Fruit fly (Drosophila melanogaster): ENCODE results near the gene mth.

The mth gene

DNA sequence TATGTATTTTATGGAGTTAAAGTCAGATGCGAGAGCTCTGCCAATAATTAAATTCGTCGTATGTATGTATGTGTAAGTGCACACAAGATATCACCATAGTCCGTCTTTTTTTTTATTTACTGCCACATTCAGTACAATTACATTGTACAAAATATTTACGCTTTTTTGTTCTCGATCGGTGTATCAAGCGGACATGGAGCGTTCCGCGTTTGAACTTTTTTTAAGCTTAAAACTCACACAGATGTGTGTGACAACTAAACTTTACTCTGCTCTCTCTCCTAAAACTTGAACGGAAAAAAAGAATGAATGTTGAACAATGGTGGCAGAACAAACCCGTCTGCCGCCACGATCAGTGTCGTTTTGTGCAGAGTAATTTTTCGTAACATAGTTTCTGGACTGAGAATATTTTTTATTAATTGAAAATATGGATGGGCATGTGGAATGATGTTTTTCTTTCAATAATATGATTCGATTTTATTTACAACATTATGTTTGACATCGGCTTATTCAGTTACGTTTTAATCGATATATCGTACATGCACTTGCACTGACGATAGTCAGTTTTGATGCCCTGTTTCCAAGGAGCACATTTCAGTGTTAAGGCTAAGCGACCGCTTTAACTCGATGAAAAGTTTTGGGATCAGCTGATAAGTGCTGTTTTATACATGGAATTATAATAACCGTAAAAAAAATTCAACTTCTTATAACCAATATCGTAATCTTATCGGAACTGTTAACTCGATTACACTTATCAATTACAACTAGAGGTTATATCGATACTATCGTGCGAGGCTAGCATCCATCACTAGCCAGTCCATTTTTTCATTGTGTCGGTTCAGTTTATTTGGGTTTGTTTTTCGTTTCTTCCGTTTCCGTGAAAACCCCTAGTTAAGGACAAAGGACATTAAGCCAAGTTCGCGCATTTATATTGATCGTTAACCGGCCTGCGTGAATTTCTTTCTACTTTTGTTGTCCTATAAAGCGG, at the start of gene mth:
Gene mth, minus strand, starts transcription at position 302 of the 985 bp plus-strand sequence.
- TF ChIP-seq ttk (optimal IDR thresholded peaks at IDR 0.05) = no peak

DNA sequence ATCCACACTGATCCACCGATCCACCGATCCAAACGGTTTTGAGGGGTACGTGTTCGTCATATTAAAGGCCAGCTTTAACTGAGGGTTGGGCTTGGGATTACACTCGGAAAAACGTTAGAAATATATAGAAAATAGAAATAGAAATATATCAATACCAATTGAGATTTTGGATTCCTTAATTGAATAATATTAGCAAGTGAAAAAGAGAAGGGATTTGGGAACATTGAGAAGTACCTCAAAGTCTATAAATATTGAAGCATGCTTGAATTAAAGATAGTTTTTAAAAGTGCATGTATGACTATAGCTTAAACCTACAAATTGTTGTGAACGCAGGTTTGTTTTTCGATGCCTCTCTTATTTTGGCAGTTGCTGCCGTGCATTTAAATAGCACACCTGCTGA, 48.4 kb upstream of the mth start:
- no peak for TF ChIP-seq h (optimal IDR thresholded peaks at IDR 0.05)
- TF ChIP-seq psq (optimal IDR thresholded peaks at IDR 0.05) = no peak
- no peak for TF ChIP-seq insv (optimal IDR thresholded peaks at IDR 0.05)
- no peak for TF ChIP-seq Sin3A (optimal IDR thresholded peaks at IDR 0.05)
- no peak for TF ChIP-seq ttk (optimal IDR thresholded peaks at IDR 0.05)
- TF ChIP-seq Myc (optimal IDR thresholded peaks at IDR 0.05) = no peak

DNA sequence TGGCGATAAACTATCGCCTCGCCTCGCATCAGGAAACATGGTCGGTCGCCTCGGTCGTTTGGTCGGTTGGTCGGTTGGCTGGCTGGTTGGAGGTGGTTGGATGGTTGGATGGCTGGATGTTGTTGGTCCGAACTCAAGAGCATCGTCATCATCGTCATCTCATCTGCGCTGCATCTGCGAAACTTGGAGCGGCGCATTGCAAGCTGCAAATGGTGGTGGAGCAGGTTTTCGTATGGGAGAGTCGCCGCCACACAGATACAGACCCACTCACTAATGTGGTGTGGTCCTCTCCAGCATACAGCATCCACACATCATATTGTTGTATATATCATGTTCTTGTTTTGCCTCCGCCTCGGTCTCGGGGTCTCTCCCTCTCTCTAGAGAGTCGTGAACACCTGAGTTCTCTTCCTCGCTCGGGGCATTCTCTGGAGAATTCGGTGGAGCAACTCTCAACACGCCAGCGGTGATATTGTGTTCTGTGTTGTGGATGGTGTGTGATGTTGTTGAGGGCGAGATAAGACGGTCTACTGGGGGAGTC, 45.9 kb upstream of the mth start, which contains the start of gene trh:
Gene trh, minus strand, starts transcription at position 12 of the 538 bp plus-strand sequence.
- TF ChIP-seq ttk (optimal IDR thresholded peaks at IDR 0.05) (no peak), psq (optimal IDR thresholded peaks at IDR 0.05) (no peak), Myc (optimal IDR thresholded peaks at IDR 0.05) (no peak), Sin3A (optimal IDR thresholded peaks at IDR 0.05) (no peak), h (optimal IDR thresholded peaks at IDR 0.05) (no peak), insv (optimal IDR thresholded peaks at IDR 0.05) (no peak)

DNA sequence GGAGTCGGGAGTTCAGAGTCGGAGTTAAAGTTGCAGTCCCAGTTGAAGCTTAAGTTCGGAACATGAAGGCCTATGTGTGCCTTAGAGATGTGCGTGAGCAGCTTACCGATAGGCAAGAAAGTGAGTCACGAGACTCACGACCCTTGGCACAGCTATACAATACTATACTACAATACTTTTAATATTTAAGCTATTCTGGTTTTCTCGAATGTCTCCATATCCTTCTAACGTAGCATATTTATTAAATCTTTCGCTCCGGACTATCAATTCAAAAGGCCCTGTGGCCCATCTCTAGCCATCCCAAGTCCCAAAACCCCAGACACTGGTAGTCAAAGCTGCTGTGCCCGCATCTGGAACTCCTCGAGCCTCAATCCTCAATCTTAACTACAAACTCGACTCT, 43.4 kb upstream of the mth start:
- TF ChIP-seq Sin3A (optimal IDR thresholded peaks at IDR 0.05) (no peak), insv (optimal IDR thresholded peaks at IDR 0.05) (no peak), h (optimal IDR thresholded peaks at IDR 0.05) (no peak), psq (optimal IDR thresholded peaks at IDR 0.05) (no peak)

DNA sequence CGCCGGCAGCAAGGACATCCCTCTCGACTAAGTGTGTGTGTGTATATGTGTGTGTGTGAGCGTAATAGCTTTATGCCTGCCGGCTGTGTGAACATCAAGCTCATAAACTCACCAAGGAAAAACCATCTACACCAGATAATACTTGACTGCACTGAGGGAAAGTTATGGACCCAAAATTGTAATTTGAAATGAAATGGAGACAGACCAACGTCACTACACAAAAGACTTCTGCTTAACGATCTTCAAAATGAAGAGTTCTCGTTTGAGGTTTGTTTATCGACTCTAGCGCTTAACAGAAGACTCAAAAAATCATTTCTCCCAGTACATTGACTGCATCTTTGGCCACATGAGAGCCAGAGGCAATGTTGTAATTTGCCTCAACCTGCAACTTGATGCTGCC, 41.3 kb upstream of the mth start:
- no peak for TF ChIP-seq insv (optimal IDR thresholded peaks at IDR 0.05)

DNA sequence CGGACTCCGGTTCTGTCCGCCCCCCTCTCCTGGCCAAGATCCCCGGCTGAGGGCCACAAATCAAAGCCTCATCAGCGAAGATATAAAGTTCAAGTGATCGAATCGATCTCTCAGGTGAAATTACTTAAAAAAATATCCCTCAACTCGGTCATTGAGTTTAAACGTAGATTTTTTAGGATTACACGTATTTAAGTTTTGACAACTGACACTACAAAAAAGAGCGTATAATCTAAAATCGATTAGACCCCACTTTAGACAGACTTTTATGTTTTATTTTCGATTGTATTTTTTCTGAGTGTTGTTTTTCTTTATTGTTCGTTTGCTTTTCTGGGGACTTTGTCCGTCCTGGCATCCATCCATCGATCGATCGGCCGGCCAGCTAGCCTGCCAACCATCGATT, 38.3 kb upstream of the mth start:
- TF ChIP-seq insv (optimal IDR thresholded peaks at IDR 0.05) (no peak), Sin3A (optimal IDR thresholded peaks at IDR 0.05) (no peak), h (optimal IDR thresholded peaks at IDR 0.05) (no peak), Myc (optimal IDR thresholded peaks at IDR 0.05) (no peak), ttk (optimal IDR thresholded peaks at IDR 0.05) (no peak), psq (optimal IDR thresholded peaks at IDR 0.05) (no peak)

DNA sequence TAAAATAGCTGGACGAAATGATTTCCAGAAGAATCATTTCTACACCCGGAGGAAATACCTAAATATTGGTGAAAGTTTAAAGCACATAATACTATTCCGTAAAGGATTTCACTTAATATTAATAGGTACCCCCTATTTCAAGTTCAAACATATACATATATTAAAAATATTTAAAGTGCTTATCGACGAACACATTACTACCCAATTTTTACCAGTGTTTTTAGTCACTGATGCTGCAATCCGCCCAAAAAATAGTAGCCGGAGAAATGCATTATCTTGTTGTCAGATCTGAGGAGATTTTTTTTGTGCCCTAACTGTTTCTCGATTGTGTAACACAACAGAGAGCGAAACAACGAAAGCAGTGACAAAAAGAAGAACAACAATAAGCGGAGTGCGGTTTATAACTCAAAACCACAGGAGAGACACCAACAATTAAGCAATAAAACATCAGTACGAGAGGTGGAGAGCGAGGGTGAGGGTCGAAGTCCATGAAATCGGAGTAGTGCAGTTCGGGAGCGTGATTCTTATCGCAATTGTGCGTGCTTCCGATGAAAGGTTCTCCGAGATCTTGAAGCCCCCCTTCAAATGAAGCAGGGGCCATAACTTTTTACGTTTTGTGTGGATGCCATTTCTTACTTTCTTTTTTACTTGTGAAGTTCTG, 34.3 kb upstream of the mth start:
- TF ChIP-seq Sin3A (optimal IDR thresholded peaks at IDR 0.05) = no peak
- no peak for TF ChIP-seq psq (optimal IDR thresholded peaks at IDR 0.05)
- TF ChIP-seq ttk (optimal IDR thresholded peaks at IDR 0.05) = no peak
- no peak for TF ChIP-seq h (optimal IDR thresholded peaks at IDR 0.05)
- no peak for TF ChIP-seq insv (optimal IDR thresholded peaks at IDR 0.05)
- TF ChIP-seq Myc (optimal IDR thresholded peaks at IDR 0.05) = no peak

DNA sequence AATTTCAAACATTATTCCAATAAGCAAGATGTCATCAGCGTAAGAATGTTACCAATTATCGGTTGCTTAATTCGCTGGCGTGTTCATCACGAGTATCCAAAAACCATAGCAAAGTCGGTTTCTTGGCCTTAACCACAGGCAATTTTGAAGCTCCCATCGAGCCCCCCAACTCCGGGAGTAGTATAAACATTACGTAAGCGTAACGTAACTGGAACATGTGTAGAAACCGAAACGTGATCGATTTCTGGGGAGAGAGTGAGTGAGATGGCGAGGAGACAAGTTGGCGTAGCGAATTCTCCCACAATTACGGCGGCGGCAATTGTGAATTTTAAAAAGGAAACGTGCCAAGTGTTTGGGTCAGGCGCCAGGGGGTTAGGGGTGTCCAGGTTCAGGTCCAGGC, 32.1 kb upstream of the mth start:
- TF ChIP-seq insv (optimal IDR thresholded peaks at IDR 0.05) = no peak

DNA sequence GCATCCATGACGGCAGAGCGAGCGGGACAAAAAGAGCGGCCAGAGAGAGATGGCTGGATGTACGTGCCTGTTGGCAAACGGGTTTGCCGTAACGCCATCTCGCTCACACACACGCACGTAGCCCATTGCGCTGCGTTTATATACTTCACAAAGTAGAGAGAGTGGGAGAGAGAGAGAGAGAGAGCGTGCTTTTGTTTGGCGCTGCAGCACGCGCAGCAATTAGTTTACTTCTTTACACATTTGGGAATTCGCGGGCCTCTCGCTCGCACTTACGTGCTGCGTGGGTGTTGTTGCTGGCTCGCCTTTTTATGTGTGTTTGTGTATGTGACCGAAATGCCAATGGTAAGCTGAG, 31.3 kb upstream of the mth start:
- TF ChIP-seq ttk (optimal IDR thresholded peaks at IDR 0.05) (no peak), Myc (optimal IDR thresholded peaks at IDR 0.05) (no peak), psq (optimal IDR thresholded peaks at IDR 0.05) (no peak), insv (optimal IDR thresholded peaks at IDR 0.05) (no peak), Sin3A (optimal IDR thresholded peaks at IDR 0.05) (no peak), h (optimal IDR thresholded peaks at IDR 0.05) (no peak)

DNA sequence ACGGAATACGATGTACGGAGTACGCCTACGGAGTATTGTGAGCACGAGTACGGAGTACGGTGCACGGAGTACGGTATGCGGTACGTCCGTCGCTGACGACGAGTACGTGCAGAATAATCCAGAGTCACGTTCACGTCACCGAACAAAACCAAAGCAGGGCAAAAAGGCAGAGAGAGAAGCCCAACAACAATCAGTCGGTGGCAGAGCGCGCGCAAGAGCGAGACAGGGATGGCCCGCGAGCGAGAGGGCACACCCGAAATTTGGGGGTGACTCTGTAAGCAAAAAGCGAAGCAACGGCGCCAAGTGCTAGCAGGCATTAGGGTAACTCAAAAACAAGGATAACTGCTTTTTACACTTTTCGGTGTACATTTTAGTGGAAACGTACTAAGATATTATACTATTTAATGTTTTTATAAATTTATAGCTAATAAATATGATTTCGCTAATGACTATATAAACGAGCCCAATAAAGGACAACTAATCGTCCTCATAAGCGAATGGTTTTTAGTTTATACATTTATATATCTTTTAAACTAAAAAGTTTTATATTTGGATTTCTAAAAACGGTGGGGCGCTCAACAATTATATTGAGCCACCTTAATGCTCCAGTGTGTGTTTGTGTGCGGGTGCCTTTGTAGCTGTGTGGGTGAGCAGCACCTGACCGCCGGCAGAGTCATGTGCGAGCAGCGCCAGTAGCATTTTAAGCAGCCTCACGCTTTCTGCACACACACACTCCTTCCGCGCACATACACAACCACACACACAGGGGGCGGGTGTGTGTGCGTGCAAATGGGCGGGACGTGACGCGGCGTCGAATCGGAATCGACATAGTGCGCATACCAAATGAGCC, 30.7 kb upstream of the mth start:
- TF ChIP-seq ttk (optimal IDR thresholded peaks at IDR 0.05) (no peak), h (optimal IDR thresholded peaks at IDR 0.05) (no peak), psq (optimal IDR thresholded peaks at IDR 0.05) (no peak), insv (optimal IDR thresholded peaks at IDR 0.05) (no peak), Sin3A (optimal IDR thresholded peaks at IDR 0.05) (no peak), Myc (optimal IDR thresholded peaks at IDR 0.05) (no peak)

DNA sequence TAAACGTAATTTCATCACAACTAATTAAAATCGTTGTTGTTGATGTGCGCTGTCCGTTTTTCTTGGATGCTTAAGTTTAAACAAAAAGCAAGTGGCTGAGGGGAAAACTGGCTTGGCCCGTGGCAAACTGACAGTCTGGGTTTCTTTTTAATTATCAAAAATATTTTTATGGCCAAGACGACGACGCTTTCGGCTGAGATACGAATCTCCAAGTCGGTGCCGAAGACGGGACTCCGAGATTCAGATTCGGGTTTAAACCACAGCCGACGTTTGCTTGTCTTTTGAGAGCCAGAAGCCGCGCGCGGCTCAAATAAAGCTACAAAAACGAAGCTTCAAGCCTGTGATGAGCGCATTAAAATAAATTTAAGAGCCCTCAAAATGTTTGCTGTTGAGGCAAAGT, 28.9 kb upstream of the mth start:
- TF ChIP-seq psq (optimal IDR thresholded peaks at IDR 0.05) (no peak), Sin3A (optimal IDR thresholded peaks at IDR 0.05) (no peak), ttk (optimal IDR thresholded peaks at IDR 0.05) (no peak), h (optimal IDR thresholded peaks at IDR 0.05) (no peak), Myc (optimal IDR thresholded peaks at IDR 0.05) (no peak), insv (optimal IDR thresholded peaks at IDR 0.05) (no peak)

DNA sequence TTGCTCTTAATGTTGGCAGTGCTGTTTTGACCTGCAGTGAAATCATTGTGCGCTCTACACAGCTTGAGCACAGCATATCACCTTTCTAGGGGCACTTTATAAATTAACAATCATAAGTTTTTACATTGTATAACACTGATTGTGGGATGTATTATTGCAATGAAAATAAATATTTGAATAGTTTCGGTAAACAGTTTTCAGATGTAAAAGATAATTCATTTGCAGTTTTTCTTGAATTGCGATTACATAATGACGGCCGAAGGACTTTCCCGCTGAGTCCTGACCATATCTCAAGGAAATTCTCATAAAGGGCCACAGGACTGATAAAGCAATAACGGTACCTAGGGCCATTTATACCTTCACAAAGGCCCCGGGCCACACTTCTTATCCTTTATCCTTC, 27.8 kb upstream of the mth start:
- TF ChIP-seq insv (optimal IDR thresholded peaks at IDR 0.05) (no peak), ttk (optimal IDR thresholded peaks at IDR 0.05) (no peak), h (optimal IDR thresholded peaks at IDR 0.05) (no peak), Sin3A (optimal IDR thresholded peaks at IDR 0.05) (no peak), psq (optimal IDR thresholded peaks at IDR 0.05) (no peak), Myc (optimal IDR thresholded peaks at IDR 0.05) (no peak)

Data from Kc167 (cell line).